Fruit fly (Drosophila melanogaster) whole organism, embryonic: ENCODE measurements around the gene CG31908.

Source experiments
- Abd-B ChIP-seq: fragments of 200-800 bp; sonication (Bioruptor generic); optimal IDR thresholded peaks from 2 replicates; lab custom pipeline; 2018; ENCODE audit warnings: missing biosample characterization, mild to moderate bottlenecking, missing genetic modification characterization, moderate library complexity
- Ada2b ChIP-seq: fragments of 200-800 bp; sonication (Bioruptor generic); IDR thresholded peaks from 2 replicates; pipeline ENCODE4 v1.3.6; 2022; ENCODE audit warnings: missing biosample characterization, missing genetic modification characterization
- Atf-2 ChIP-seq: fragments of 200-800 bp; sonication (Bioruptor generic); optimal IDR thresholded peaks from 2 replicates; lab custom pipeline; 2016; ENCODE audit warnings: missing biosample characterization, missing genetic modification characterization
- Bteb2 ChIP-seq: fragments of 200-800 bp; sonication (Bioruptor generic); optimal IDR thresholded peaks from 2 replicates; lab custom pipeline; 2016; ENCODE audit warnings: missing biosample characterization, missing genetic modification characterization
- CG10366 ChIP-seq: fragments of 200-800 bp; sonication (Bioruptor generic); IDR thresholded peaks from 2 replicates; pipeline ENCODE4 v1.3.6; 2022; ENCODE audit warnings: missing biosample characterization, missing genetic modification characterization
- CG10959 ChIP-seq: fragments of 200-800 bp; sonication (Bioruptor generic); IDR thresholded peaks from 2 replicates; pipeline ENCODE4 v1.3.6; 2022; ENCODE audit warnings: missing biosample characterization, missing genetic modification characterization
- CG10979 ChIP-seq: fragments of 200-800 bp; sonication (Bioruptor generic); optimal IDR thresholded peaks from 2 replicates; lab custom pipeline; 2018; ENCODE audit warnings: missing biosample characterization, mild to moderate bottlenecking, missing genetic modification characterization, moderate library complexity
- CG11085 ChIP-seq: fragments of 200-800 bp; sonication (Bioruptor generic); IDR thresholded peaks from 2 replicates; pipeline ENCODE4 v1.3.6; 2022; ENCODE audit warnings: missing biosample characterization, missing genetic modification characterization
- CG12391 ChIP-seq: fragments of 200-800 bp; sonication (Bioruptor generic); optimal IDR thresholded peaks from 3 replicates; lab custom pipeline; 2018; ENCODE audit warnings: missing biosample characterization, mild to moderate bottlenecking, missing genetic modification characterization, moderate library complexity
- CG1832 ChIP-seq: fragments of 200-800 bp; sonication (Bioruptor generic); optimal IDR thresholded peaks from 2 replicates; lab custom pipeline; 2017; ENCODE audit warnings: missing biosample characterization, mild to moderate bottlenecking, missing genetic modification characterization, inconsistent platforms
- CG18476 ChIP-seq: fragments of 200-800 bp; sonication (Bioruptor generic); optimal IDR thresholded peaks from 2 replicates; lab custom pipeline; 2016; ENCODE audit warnings: missing biosample characterization, mild to moderate bottlenecking, missing genetic modification characterization
- CG18619 ChIP-seq: fragments of 200-800 bp; sonication (Bioruptor generic); optimal IDR thresholded peaks from 3 replicates; lab custom pipeline; 2017; ENCODE audit warnings: missing biosample characterization, mild to moderate bottlenecking, missing genetic modification characterization
- CG30403 ChIP-seq: fragments of 200-800 bp; sonication (Bioruptor generic); optimal IDR thresholded peaks from 3 replicates; lab custom pipeline; 2016; ENCODE audit warnings: missing biosample characterization, missing genetic modification characterization
- CG3281 ChIP-seq: fragments of 200-800 bp; sonication (Bioruptor generic); optimal IDR thresholded peaks from 3 replicates; lab custom pipeline; 2017; ENCODE audit warnings: missing biosample characterization, mild to moderate bottlenecking, missing genetic modification characterization
- CG4282 ChIP-seq: fragments of 200-800 bp; sonication (Bioruptor generic); optimal IDR thresholded peaks from 2 replicates; lab custom pipeline; 2016; ENCODE audit warnings: missing biosample characterization, missing genetic modification characterization
- CG4854 ChIP-seq: fragments of 200-800 bp; sonication (Bioruptor generic); optimal IDR thresholded peaks from 2 replicates; lab custom pipeline; 2016; ENCODE audit warnings: missing biosample characterization, missing genetic modification characterization, inconsistent platforms
- CG6254 ChIP-seq: fragments of 200-800 bp; sonication (Bioruptor generic); optimal IDR thresholded peaks from 3 replicates; lab custom pipeline; 2017; ENCODE audit warnings: mild to moderate bottlenecking, missing biosample characterization, missing genetic modification reagents, missing genetic modification characterization
- CG6654 ChIP-seq: fragments of 200-800 bp; sonication (Bioruptor generic); optimal IDR thresholded peaks from 2 replicates; lab custom pipeline; 2017; ENCODE audit warnings: missing biosample characterization, mild to moderate bottlenecking, missing genetic modification characterization
- CG7271 ChIP-seq: fragments of 200-800 bp; sonication (Bioruptor generic); optimal IDR thresholded peaks from 2 replicates; lab custom pipeline; 2018; ENCODE audit warnings: missing biosample characterization, mild to moderate bottlenecking, missing genetic modification characterization, moderate library complexity
- CG9609 ChIP-seq: fragments of 200-800 bp; sonication (Bioruptor generic); optimal IDR thresholded peaks from 3 replicates; lab custom pipeline; 2016; ENCODE audit warnings: missing biosample characterization, missing genetic modification characterization
- CoRest ChIP-seq: fragments of 200-800 bp; sonication (Bioruptor generic); optimal IDR thresholded peaks from 3 replicates; lab custom pipeline; 2018; ENCODE audit warnings: missing biosample characterization, mild to moderate bottlenecking, missing genetic modification characterization, moderate library complexity
- CrebB ChIP-seq: fragments of 200-800 bp; sonication (Bioruptor generic); optimal IDR thresholded peaks from 3 replicates; lab custom pipeline; 2018; ENCODE audit warnings: missing biosample characterization, mild to moderate bottlenecking, missing genetic modification characterization
- Dek ChIP-seq: fragments of 200-800 bp; sonication (Bioruptor generic); optimal IDR thresholded peaks from 3 replicates; lab custom pipeline; 2019; ENCODE audit warnings: missing biosample characterization, mild to moderate bottlenecking, missing genetic modification characterization, moderate library complexity
- Fer3 ChIP-seq: fragments of 200-800 bp; sonication (Bioruptor generic); optimal IDR thresholded peaks from 2 replicates; lab custom pipeline; 2018; ENCODE audit warnings: missing biosample characterization, mild to moderate bottlenecking, missing genetic modification characterization, moderate library complexity
- MBD-R2 ChIP-seq: fragments of 200-800 bp; sonication (Bioruptor generic); IDR thresholded peaks from 2 replicates; pipeline ENCODE4 v1.3.6; 2022; ENCODE audit warnings: missing biosample characterization, missing genetic modification characterization
- Myb ChIP-seq: fragments of 200-800 bp; sonication (Bioruptor generic); optimal IDR thresholded peaks from 2 replicates; lab custom pipeline; 2016; ENCODE audit warnings: missing biosample characterization, missing genetic modification characterization
- Nf-YC ChIP-seq: fragments of 200-800 bp; optimal IDR thresholded peaks from 3 replicates; lab custom pipeline; 2019; ENCODE audit warnings: missing biosample characterization, mild to moderate bottlenecking, missing genetic modification characterization, moderate library complexity
- Pdp1 ChIP-seq, 2 experiments: fragments of 200-800 bp; sonication (Bioruptor generic); optimal IDR thresholded peaks; 3 replicates each; lab custom pipeline; 2016; ENCODE audit warnings: missing biosample characterization in 2 of 2, missing genetic modification characterization in 2 of 2, mild to moderate bottlenecking in 1 of 2, moderate library complexity in 1 of 2
- Ravus ChIP-seq: fragments of 200-800 bp; sonication (Bioruptor generic); IDR thresholded peaks from 2 replicates; pipeline ENCODE4 v1.3.6; 2022; ENCODE audit warnings: missing biosample characterization, missing genetic modification characterization
- Taf1 ChIP-seq: fragments of 200-800 bp; sonication (Bioruptor generic); IDR thresholded peaks from 2 replicates; pipeline ENCODE4 v1.3.6; 2022; ENCODE audit warnings: missing biosample characterization, missing genetic modification characterization
- ase ChIP-seq: fragments of 200-800 bp; sonication (Bioruptor generic); IDR thresholded peaks from 3 replicates; pipeline ENCODE4 v1.3.6; 2022; ENCODE audit warnings: missing biosample characterization, missing genetic modification characterization
- bcd ChIP-seq: fragments of 200-800 bp; sonication (Bioruptor generic); optimal IDR thresholded peaks from 2 replicates; lab custom pipeline; 2017; ENCODE audit warnings: missing biosample characterization, mild to moderate bottlenecking, missing genetic modification characterization
- chn ChIP-seq: fragments of 200-800 bp; sonication (Bioruptor generic); optimal IDR thresholded peaks from 2 replicates; lab custom pipeline; 2016; ENCODE audit warnings: missing biosample characterization, missing genetic modification characterization
- dati ChIP-seq: fragments of 200-800 bp; sonication (Bioruptor generic); IDR thresholded peaks from 2 replicates; pipeline ENCODE4 v1.3.6; 2022; ENCODE audit warnings: missing biosample characterization, missing genetic modification characterization
- eve ChIP-seq, 2 experiments: fragments of >200 bp; optimal IDR thresholded peaks; 2 replicates each; lab custom pipeline; 2017; ENCODE audit warnings: missing biosample characterization in 2 of 2, missing genetic modification characterization in 2 of 2
- exex ChIP-seq: fragments of 200-800 bp; sonication (Bioruptor generic); optimal IDR thresholded peaks from 4 replicates; lab custom pipeline; 2018; ENCODE audit warnings: missing biosample characterization, mild to moderate bottlenecking, missing genetic modification characterization, moderate library complexity
- gcm2 ChIP-seq: fragments of 200-800 bp; sonication (Bioruptor generic); optimal IDR thresholded peaks from 2 replicates; lab custom pipeline; 2016; ENCODE audit warnings: missing biosample characterization, missing genetic modification characterization
- gsb ChIP-seq: fragments of 200-800 bp; sonication (Bioruptor generic); IDR thresholded peaks from 2 replicates; pipeline ENCODE4 v1.3.6; 2022; ENCODE audit warnings: missing biosample characterization, missing genetic modification characterization
- jigr1 ChIP-seq: fragments of 200-800 bp; sonication (Bioruptor generic); IDR thresholded peaks from 3 replicates; pipeline ENCODE4 v1.3.6; 2022; ENCODE audit warnings: missing biosample characterization, missing genetic modification characterization
- mirr ChIP-seq: fragments of 200-800 bp; sonication (Bioruptor generic); optimal IDR thresholded peaks from 3 replicates; lab custom pipeline; 2018; ENCODE audit warnings: missing biosample characterization, mild to moderate bottlenecking, missing genetic modification characterization
- pb ChIP-seq: fragments of 200-800 bp; sonication (Bioruptor generic); optimal IDR thresholded peaks from 3 replicates; lab custom pipeline; 2016; ENCODE audit warnings: missing biosample characterization, missing genetic modification characterization
- pho ChIP-seq: fragments of 200-800 bp; sonication (Bioruptor generic); optimal IDR thresholded peaks from 2 replicates; lab custom pipeline; 2016; ENCODE audit warnings: missing biosample characterization, missing genetic modification characterization
- pum ChIP-seq: fragments of 200-800 bp; sonication (Bioruptor generic); optimal IDR thresholded peaks from 2 replicates; lab custom pipeline; 2016; ENCODE audit warnings: missing biosample characterization, missing genetic modification characterization
- ranshi ChIP-seq: fragments of 200-800 bp; sonication (Bioruptor generic); IDR thresholded peaks from 2 replicates; pipeline ENCODE4 v1.3.6; 2022; ENCODE audit warnings: missing biosample characterization, missing genetic modification characterization
- seq ChIP-seq: fragments of 200-800 bp; sonication (Bioruptor generic); IDR thresholded peaks from 2 replicates; pipeline ENCODE4 v1.3.6; 2022; ENCODE audit warnings: missing biosample characterization, missing genetic modification characterization
- sisA ChIP-seq: fragments of 200-800 bp; sonication (Bioruptor generic); IDR thresholded peaks from 2 replicates; pipeline ENCODE4 v1.3.6; 2022; ENCODE audit warnings: missing biosample characterization, missing genetic modification characterization
- tin ChIP-seq: fragments of 200-800 bp; sonication (Bioruptor generic); optimal IDR thresholded peaks from 3 replicates; lab custom pipeline; 2016; ENCODE audit warnings: missing biosample characterization, missing genetic modification characterization
- trh ChIP-seq: fragments of 200-800 bp; sonication (Bioruptor generic); optimal IDR thresholded peaks from 2 replicates; lab custom pipeline; 2016; ENCODE audit warnings: missing biosample characterization, missing genetic modification characterization
- ttk ChIP-seq: fragments of 200-800 bp; sonication (Bioruptor generic); IDR thresholded peaks from 2 replicates; pipeline ENCODE4 v2.1.2; 2022; ENCODE audit warnings: missing biosample characterization, missing genetic modification characterization
- wek ChIP-seq: fragments of 200-800 bp; sonication (Bioruptor generic); optimal IDR thresholded peaks from 3 replicates; lab custom pipeline; 2018; ENCODE audit warnings: missing biosample characterization, mild to moderate bottlenecking, missing genetic modification characterization, moderate library complexity

CG31908 gene

dm6 chr2L:7023614-7024259, 3.5 kb downstream of the CG31908 start, which contains the start of gene Gart (continued):
- TF ChIP-seq Myb (GFP tag; lab: Kevin White, UChicago) (peak; percentile 53), Ravus (no peak; the same call in 1 of the 2 replicates), dati (GFP tag; lab: Robert Waterston, UW) (no peak), MBD-R2 (peak; percentile 57), Pdp1 (GFP tag; optimal IDR thresholded peaks at IDR 0.05; lab: Kevin White, UChicago) (peak; percentile 52 to 62), wek (peak; percentile 61), CG1832 (no peak), Taf1 (peak; percentile 40; the same call in 1 of the 2 replicates), pho (GFP tag; lab: Kevin White, UChicago) (peak; percentile 66), Nf-YC (tag; lab: Kevin White, UChicago) (no peak), CG10959 (GFP tag; lab: Robert Waterston, UW) (no peak; the same call in 1 of the 2 replicates), gcm2 (GFP tag; lab: Kevin White, UChicago) (no peak), jigr1 (GFP tag; lab: Robert Waterston, UW) (no peak), Ada2b (peak; percentile 61), gsb (GFP tag; lab: Robert Waterston, UW) (no peak), eve (GFP tag; optimal IDR thresholded peaks at IDR 0.05; lab: Kevin White, UChicago) (no peak), trh (GFP tag; lab: Kevin White, UChicago) (peak; percentile 11), ranshi (0 out of 2 replicates have a peak, but pooled peaks have one; percentile 63), ase (GFP tag; lab: Robert Waterston, UW) (no peak), CG4854 (GFP tag; lab: Kevin White, UChicago) (peak; percentile 65), CG6254 (no peak), CG30403 (GFP tag; lab: Kevin White, UChicago) (peak; percentile 76), CrebB (tag; lab: Kevin White, UChicago) (peak; percentile 59), Fer3 (tag; lab: Kevin White, UChicago) (peak; percentile 16), CG18619 (peak; percentile 43), CG10979 (tag; lab: Kevin White, UChicago) (peak; percentile 54), CG6654 (GFP tag; lab: Kevin White, UChicago) (no peak), mirr (GFP tag; lab: Kevin White, UChicago) (no peak), CG7271 (tag; lab: Kevin White, UChicago) (no peak), tin (GFP tag; lab: Kevin White, UChicago) (peak; percentile 62), CG18476 (GFP tag; lab: Kevin White, UChicago) (peak; percentile 64), Bteb2 (peak; percentile 66), CG3281 (peak; percentile 41), CG9609 (GFP tag; lab: Kevin White, UChicago) (peak; percentile 69), bcd (peak; percentile 46), Dek (tag; lab: Kevin White, UChicago) (peak; percentile 57), CoRest (peak; percentile 68), seq (GFP tag; lab: Robert Waterston, UW) (peak; percentile 53; the same call in 1 of the 2 replicates), CG4282 (GFP tag; lab: Kevin White, UChicago) (peak; percentile 58), CG10366 (GFP tag; lab: Robert Waterston, UW) (peak; percentile 62; the same call in 1 of the 2 replicates), pum (GFP tag; lab: Kevin White, UChicago) (peak; percentile 64), ttk (GFP tag; lab: Robert Waterston, UW) (peak; percentile 58; the same call in 1 of the 2 replicates), CG11085 (GFP tag; lab: Robert Waterston, UW) (no peak), chn (GFP tag; lab: Kevin White, UChicago) (peak; percentile 55), exex (tag; lab: Kevin White, UChicago) (peak; percentile 32), Atf-2 (GFP tag; lab: Kevin White, UChicago) (peak; percentile 7), CG12391 (tag; lab: Kevin White, UChicago) (peak; percentile 71), Abd-B (GFP tag; lab: Kevin White, UChicago) (peak; percentile 15), pb (GFP tag; lab: Kevin White, UChicago) (peak; percentile 28), sisA (GFP tag; lab: Robert Waterston, UW) (peak; percentile 34; the same call in 1 of the 2 replicates)
